Worm (Caenorhabditis elegans) whole organism, late embryonic: ENCODE results near the gene sre-19.

Experiments
- Y22D7AL.16 ChIP-seq: sonication (generic microtip); optimal IDR thresholded peaks from 2 replicates; lab custom pipeline; 2016; ENCODE audit warnings: missing genetic modification characterization, missing compliant biosample characterization
- ceh-18 ChIP-seq: sonication (generic microtip); optimal IDR thresholded peaks from 2 replicates; lab custom pipeline; 2016; ENCODE audit warnings: missing genetic modification characterization, missing compliant biosample characterization
- ceh-31 ChIP-seq: sonication (generic microtip); optimal IDR thresholded peaks from 2 replicates; lab custom pipeline; 2016; ENCODE audit warnings: missing genetic modification characterization, missing compliant biosample characterization
- ceh-9 ChIP-seq: sonication (generic microtip); optimal IDR thresholded peaks from 2 replicates; lab custom pipeline; 2016; ENCODE audit warnings: mild to moderate bottlenecking, missing genetic modification characterization, inconsistent platforms, missing compliant biosample characterization
- elt-2 ChIP-seq: sonication (generic microtip); optimal IDR thresholded peaks from 2 replicates; lab custom pipeline; 2016; ENCODE audit warnings: missing genetic modification reagents, missing genetic modification characterization, missing compliant biosample characterization
- elt-4 ChIP-seq: sonication (generic microtip); optimal IDR thresholded peaks from 2 replicates; lab custom pipeline; 2016; ENCODE audit warnings: missing genetic modification characterization, missing compliant biosample characterization
- ets-4 ChIP-seq: sonication (generic microtip); optimal IDR thresholded peaks from 2 replicates; lab custom pipeline; 2016; ENCODE audit warnings: missing genetic modification characterization, missing compliant biosample characterization
- nfya-1 ChIP-seq: sonication (generic microtip); optimal IDR thresholded peaks from 2 replicates; lab custom pipeline; 2017; ENCODE audit warnings: missing genetic modification characterization, mild to moderate bottlenecking, missing compliant biosample characterization, antibody characterized with exemption, moderate library complexity
- nhr-11 ChIP-seq: fragments of 150-350 bp; optimal IDR thresholded peaks from 2 replicates; lab custom pipeline; 2014; ENCODE audit warnings: missing biosample characterization, missing genetic modification characterization
- pqm-1 ChIP-seq: sonication (generic microtip); optimal IDR thresholded peaks from 2 replicates; lab custom pipeline; 2016; ENCODE audit warnings: missing genetic modification characterization, missing compliant biosample characterization
- rnt-1 ChIP-seq: sonication (generic microtip); optimal IDR thresholded peaks from 2 replicates; lab custom pipeline; 2016; ENCODE audit warnings: missing genetic modification characterization, missing compliant biosample characterization
- tbx-7 ChIP-seq: sonication (generic microtip); optimal IDR thresholded peaks from 2 replicates; lab custom pipeline; 2016; ENCODE audit warnings: missing genotype, missing genetic modification characterization, missing compliant biosample characterization
- unc-42 ChIP-seq: sonication (generic microtip); optimal IDR thresholded peaks from 2 replicates; lab custom pipeline; 2016; ENCODE audit warnings: missing genotype, missing genetic modification characterization, missing compliant biosample characterization

- TF ChIP-seq ets-4 (tag; lab: Kevin White, UChicago): no peak
- no peak for TF ChIP-seq ceh-18 (tag; lab: Kevin White, UChicago)
- no peak for TF ChIP-seq elt-4 (tag; lab: Kevin White, UChicago)
- TF ChIP-seq unc-42 (tag; lab: Kevin White, UChicago): no peak
- no peak for TF ChIP-seq tbx-7
- no peak for TF ChIP-seq nhr-11 (tag; lab: Kevin White, UChicago)
- no peak for TF ChIP-seq ceh-31 (tag; lab: Kevin White, UChicago)
- TF ChIP-seq nfya-1 (tag; lab: Kevin White, UChicago): no peak
- TF ChIP-seq Y22D7AL.16: no peak
- no peak for TF ChIP-seq elt-2
- TF ChIP-seq ceh-9: no peak
- TF ChIP-seq pqm-1 (tag; lab: Kevin White, UChicago): no peak
- TF ChIP-seq rnt-1: no peak
Measured at ce11 chrIV:12217142-12217541, 21.6 kb downstream of the sre-19 start.
